Worm (Caenorhabditis elegans) whole organism, L2 larva: ENCODE measurements around the gene moc-6.

Source experiments
- ceh-82 ChIP-seq: fragments of 150-350 bp; optimal IDR thresholded peaks from 2 replicates; lab custom pipeline; 2014; ENCODE audit warnings: missing biosample characterization, missing genetic modification characterization
- lsy-2 ChIP-seq, 2 experiments: fragments of 150-350 bp in 1 of 2; sonication (generic microtip) in 1 of 2; optimal IDR thresholded peaks; 2 replicates each; lab custom pipeline; 2014 to 2017; ENCODE audit warnings: missing biosample characterization in 2 of 2, missing genetic modification characterization in 2 of 2

- TF ChIP-seq lsy-2 (tag; optimal IDR thresholded peaks at IDR 0.05; lab: Kevin White, UChicago) = peak in 1 of 2 experiments; percentile 54
- no peak for TF ChIP-seq ceh-82 (tag; lab: Kevin White, UChicago)
These were observed 42.7 kb upstream of the moc-6 start, which contains the start of the genes rbm-42 and grwd-1 for ce11 chrIII:5153137-5153536.
